Worm (Caenorhabditis elegans) whole organism, dauer: ENCODE measurements around the gene Y66D12A.3.

ENCODE experiments used
- unc-62 ChIP-seq: sonication (generic microtip); optimal IDR thresholded peaks from 2 replicates; lab custom pipeline; 2017; ENCODE audit warnings: missing biosample characterization, missing genetic modification reagents, missing genetic modification characterization

The Y66D12A.3 gene

DNA sequence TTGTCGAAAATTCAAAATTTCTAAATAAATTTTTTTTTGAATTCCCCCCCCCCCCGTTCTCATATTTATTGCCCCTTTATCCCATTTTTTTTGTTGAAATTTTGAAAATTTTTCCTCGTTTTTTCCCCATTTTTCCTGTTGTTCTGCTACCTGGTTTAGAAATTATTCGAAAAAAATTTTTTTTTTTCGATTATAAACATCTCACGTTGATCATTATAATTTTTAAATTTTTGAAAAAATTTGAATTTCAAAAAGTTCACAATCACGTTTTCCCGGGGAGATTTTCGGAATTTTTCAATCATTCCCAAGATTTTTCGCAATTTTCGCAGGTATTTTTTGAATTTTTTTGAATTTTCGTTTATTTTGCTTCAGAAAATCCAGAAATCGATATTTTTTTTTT is at the start of gene Y66D12A.3:
Y66D12A.3 (plus strand) TSS at position 301 of the 400 bp plus-strand sequence.
- TF ChIP-seq unc-62 (GFP tag; lab: Kevin White, UChicago) = no peak

DNA sequence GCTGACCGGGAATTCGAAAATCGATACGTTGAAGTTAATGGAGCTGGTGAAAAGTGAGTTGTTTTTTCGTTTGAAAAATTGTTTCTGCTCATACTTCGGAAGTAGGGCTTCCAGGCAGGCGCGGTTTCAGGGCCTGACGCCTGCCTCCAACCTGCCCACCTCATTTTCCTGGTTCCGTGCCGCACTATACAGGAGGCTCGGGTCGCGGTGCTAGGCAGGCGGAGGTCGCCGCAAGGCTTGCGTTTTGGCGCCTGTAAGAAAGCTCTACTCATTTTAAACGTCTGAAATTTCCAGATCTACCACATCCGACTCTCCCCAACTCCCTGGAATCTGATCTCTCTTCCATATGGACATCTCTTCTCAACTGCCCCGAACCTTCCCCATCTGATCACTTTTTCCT is 44.1 kb upstream of the Y66D12A.3 start:
- TF ChIP-seq unc-62 (GFP tag; lab: Kevin White, UChicago) = no peak

DNA sequence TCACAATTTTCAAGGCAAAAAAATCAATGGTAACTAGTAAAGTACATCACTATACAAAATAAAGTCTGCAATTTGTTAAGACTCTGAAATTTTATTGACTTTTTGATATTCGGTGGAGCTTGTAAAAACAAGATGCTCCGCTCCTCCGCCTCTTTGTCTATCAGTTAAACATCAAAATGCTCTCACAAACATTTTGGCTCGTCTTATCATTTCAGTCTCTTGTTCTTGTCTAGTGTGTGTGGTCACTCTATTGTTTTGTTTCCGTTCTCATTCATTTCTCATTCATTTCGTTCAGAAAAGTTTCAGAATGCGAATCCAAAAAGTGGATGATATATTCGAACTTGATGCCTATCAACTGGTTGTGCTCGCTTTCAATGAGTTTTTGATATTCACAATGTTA is 40.9 kb upstream of the Y66D12A.3 start, which contains the start of gene Y66D12A.13:
Y66D12A.13 (plus strand) TSS at position 301 of the 400 bp plus-strand sequence.
- no peak for TF ChIP-seq unc-62 (GFP tag; lab: Kevin White, UChicago)

DNA sequence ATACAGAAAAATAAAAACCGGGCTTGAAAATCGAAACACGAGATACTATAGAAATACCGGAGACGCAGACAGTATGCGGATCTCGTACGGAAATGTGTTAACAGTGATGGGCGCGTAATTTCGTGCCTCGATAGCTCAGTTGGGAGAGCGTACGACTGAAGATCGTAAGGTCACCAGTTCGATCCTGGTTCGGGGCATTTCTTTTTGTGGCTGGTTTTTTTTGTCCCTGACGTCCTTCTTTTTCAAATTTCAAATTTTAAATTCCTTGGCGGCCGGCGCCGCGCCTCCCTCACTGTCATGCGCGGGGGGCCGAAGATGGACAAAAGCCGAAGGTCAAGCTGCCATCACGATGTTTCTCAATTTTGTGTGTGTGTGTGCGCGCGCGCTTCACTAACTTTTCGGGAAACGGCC is 34.3 kb upstream of the Y66D12A.3 start:
- TF ChIP-seq unc-62 (GFP tag; lab: Kevin White, UChicago) = no peak

DNA sequence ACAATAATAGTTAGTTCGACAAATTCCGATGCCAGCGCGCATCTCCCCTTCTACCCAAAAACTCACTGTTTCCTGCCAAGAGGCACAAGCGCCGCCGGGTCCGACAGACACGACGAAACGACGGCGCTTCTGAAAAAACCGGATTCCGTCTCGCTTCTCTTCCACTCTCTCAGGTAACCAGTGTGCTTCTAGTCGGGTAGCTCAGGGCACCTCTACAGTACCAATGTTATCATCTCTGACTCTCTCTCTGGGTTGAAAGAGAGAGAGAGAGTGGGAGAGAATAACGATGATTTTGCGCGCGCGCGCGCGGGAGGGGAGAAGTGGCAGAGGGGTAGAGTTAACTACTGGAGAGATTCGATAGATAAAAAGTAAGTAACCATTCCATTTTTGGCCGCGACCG is 32.2 kb upstream of the Y66D12A.3 start:
- TF ChIP-seq unc-62 (GFP tag; lab: Kevin White, UChicago) = no peak

DNA sequence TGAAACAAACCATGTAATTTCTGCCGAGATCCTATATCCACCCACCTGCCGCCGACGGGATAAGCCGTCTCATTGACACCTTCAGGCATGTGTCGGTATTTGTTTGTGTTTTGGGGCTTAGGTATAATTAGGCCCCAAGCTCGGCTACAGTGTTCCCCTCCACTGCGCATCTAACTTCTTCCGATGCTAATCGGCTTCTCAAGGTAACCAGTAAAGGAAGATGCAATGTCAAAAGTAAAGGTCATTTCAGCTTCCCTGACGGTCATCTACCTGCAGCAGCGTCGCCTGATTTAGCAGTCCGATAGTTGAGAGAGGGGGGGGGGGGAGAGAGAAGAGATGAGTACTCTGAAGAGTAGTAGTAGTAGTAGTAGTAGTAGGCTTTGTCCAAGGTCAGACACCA is 30.8 kb upstream of the Y66D12A.3 start:
- no peak for TF ChIP-seq unc-62 (GFP tag; lab: Kevin White, UChicago)

DNA sequence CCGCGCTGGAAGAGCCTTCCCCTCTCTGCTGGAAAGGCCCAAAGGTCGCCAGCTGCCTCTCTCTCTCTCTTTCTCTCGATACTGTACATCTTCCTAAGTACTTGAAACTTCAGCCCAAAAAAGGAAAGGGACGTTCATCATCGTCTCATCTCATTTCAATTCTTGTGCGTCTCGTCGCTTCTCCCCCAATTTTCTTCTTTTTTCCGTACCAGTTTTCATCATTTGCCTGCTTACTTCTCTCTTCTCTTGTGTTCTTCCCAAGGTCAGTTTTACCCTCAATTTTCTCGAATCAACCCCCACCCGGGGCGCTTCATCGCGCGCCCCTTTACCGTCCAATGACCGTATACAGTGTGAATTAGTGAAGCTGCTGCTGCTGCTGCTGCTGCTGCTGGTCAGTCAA is 29.3 kb upstream of the Y66D12A.3 start:
- no peak for TF ChIP-seq unc-62 (GFP tag; lab: Kevin White, UChicago)

DNA sequence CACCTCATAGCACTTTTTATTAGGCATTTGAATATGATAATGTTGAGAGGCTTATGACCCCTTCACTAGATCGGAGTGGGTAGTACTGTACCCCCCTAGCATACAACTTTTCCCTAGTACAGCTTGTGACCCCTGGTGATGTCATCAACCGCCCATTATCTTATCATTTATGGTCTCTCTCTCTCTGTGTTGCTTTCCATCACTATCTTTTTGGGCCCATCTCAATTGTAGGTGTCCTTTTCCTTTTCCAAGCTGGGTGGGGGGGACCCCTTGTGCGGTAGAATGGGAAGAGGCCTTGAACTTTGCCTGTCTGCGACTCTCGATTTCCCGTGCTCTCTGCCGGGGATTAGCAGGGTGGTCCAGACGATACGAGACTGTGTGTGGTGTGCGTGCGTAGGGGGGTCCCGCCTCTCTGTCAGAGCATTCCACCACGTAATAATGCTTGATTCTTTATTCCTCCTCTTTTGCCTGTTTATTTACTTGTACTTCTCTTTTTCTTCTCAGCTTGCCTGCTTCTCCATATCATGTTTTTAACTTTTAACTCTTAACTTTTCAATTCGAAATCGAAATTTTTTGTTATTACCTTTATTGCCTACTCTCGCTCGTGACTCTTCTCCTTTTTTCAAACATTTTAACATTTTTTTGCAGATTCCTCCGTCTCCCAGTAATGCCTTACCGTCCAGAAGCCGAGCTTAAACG is 28.4 kb upstream of the Y66D12A.3 start, which contains the start of gene ztf-29:
ztf-29 (plus strand) TSS at position 649 of the 699 bp plus-strand sequence.
- no peak for TF ChIP-seq unc-62 (GFP tag; lab: Kevin White, UChicago)

DNA sequence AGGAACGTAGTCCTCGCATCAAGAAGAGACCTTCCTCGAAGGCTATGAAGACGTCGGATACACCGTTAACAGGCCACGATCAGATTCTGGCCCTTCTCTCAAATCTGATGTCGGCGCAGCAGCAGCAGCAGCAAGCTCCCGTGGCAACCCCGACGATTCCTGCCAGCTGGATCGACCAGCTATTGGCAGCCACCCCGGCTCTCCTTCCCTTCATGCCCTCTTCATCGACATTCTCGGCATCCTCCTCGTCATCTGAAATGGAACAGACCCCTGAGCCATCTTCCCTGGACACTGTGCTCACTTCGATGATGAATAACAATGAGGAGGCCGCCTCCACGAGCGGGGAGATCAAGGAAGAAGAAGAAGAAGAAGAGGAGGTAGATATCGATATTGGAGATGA is 27.4 kb upstream of the Y66D12A.3 start:
- TF ChIP-seq unc-62 (GFP tag; lab: Kevin White, UChicago) = no peak

DNA sequence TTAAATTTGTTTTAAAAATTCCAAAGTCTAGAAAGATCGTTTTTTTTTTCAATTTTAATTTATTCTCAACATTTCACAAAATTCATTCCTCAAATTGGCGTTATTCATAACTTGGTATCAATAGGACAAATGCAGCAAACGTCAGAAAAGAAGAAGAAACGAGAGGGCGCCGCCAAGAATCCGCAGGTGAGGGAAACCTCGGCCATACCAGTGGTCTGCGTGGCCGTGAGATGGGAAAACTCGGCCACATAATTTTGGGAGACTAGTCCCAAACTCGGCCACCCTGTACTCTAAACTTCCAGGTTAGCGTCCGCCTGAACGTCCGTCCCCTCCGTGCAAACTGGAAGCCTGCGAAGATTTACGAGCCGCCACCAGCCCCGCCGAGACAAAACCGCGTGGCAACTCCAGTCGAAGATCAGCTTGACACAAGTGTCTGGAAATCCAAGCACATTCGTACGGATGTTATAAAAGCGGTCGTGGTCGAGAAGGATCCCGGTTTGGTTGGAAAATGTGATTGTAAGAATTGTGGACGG is 25.5 kb upstream of the Y66D12A.3 start, which contains the start of gene Y66D12A.11:
Y66D12A.11 (plus strand) TSS at position 51 of the 533 bp plus-strand sequence.
- no peak for TF ChIP-seq unc-62 (GFP tag; lab: Kevin White, UChicago)

DNA sequence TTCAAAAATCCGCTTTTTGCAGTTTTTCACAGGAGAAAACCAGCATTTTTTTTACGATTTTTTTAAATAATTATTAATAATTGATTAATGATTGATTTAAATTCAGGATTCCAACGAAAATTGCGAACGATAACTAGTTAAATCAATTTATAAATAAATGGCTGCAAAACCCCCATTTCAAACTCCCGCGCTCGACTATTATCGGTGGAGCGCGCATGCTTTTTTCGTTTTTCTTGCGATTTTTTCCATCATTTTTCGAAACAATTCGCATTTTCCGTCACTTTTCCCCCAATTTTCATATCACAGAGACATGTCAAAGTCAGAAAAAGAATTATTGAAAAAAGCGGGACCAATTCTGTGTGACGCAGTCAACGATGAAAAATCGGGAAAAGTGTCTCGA is 23.4 kb upstream of the Y66D12A.3 start, which contains the start of gene Y66D12A.10:
Y66D12A.10 (plus strand) TSS at position 273 of the 400 bp plus-strand sequence.
- no peak for TF ChIP-seq unc-62 (GFP tag; lab: Kevin White, UChicago)

DNA sequence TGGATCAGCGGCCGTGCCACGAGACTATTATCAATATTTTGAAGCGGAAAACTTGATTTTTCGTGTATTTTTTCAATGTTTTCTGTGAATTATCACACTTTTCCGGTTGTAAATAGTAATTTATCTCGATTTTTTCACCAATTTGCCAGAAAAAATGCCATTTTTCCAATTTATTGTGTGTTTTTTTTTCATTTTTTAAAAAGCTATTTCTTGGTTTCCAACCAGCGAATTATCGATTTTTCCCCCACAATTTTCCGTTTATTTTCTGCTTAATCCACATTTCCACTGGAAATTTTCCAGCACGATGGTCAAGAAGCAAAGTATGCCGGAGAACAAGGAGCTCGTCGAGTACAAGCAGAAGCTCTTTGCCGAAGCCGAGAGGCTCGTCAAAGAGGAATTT is 21.2 kb upstream of the Y66D12A.3 start, which contains the start of gene psme-3:
psme-3 (plus strand) TSS at position 301 of the 400 bp plus-strand sequence.
- no peak for TF ChIP-seq unc-62 (GFP tag; lab: Kevin White, UChicago)

DNA sequence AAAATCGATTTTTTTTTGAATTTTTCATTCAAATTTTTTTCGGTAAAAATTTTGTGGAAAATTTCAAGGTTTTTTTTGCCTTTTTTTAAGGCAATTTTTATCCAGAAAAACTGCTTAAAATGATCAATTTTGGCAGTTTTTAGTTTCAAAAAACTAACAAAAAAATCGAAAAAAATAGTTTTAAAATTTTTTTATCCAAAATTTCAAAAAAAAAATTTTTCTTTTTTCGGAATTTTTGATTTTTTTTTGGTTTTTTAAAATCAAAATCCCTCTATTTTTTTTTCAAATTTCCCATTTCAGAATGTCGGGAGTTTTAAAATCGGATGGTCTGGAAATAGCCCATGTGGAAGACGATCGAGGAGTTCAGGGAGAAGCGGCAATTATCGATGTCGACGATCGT is 15.1 kb upstream of the Y66D12A.3 start, which contains the start of gene Y66D12A.8:
Y66D12A.8 (plus strand) TSS at position 301 of the 400 bp plus-strand sequence.
- TF ChIP-seq unc-62 (GFP tag; lab: Kevin White, UChicago) = no peak

DNA sequence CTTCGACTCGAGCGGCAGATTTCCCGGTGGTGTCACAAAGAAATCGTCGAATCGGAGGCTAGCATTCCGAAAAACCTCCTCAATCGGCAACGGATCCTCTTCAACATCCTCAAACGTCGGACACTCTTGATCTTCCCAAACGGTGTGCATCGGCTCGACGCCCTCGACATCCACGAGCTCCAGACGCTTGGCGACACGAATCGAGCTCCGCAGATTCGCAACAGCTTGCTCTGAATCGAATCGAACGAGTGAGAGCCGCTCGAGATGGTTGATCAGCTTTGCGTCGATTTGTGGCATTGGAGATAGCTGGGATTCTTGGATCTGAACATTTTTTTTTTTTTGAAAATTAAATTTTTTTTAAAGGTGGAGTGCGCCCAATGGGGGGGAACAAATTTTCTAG is 9.6 kb upstream of the Y66D12A.3 start:
- TF ChIP-seq unc-62 (GFP tag; lab: Kevin White, UChicago) = no peak

DNA sequence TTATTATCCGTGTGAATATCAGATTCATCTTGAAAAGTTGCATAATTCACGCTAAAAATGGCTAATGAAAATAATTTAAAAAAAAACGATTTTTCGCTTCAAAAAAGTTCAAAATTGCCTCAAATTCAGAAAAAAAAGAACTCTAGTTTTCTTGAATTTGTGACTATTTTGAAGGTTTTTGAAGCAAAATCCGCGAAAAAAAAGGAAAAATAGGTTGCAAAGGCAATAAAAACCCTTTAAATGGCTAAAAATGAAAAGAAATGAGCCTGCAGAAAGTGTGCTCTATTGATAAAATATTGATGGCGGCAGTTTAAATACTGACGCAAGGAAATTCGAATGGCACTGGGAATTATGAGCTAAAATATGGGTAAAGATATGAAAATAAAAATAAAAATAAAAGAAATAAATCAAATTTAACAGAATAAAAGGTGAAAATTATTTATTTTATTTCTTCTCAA is 8.6 kb upstream of the Y66D12A.3 start, which contains the start of gene Y66D12A.7:
Y66D12A.7 (minus strand) TSS at position 51 of the 458 bp plus-strand sequence.
- TF ChIP-seq unc-62 (GFP tag; lab: Kevin White, UChicago) = no peak

DNA sequence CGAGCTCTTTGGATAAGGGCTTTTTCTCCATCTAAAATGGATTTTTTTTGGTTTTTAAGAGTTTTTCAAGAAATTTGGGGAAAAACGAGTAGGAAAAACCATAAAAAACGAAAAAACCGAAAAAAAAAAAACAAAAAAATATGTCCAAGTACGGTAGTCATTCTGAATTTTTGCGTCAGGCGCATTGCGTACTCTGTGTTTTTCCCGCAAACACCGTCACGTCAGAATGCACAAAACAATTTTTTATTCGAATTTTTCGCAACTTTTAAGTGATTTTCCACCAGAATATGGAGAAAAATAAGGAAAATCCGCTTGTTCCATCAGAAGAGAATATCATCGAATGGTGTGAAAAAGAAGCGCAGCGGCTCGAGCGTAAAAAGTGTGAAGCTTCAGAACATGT is 7.6 kb upstream of the Y66D12A.3 start, which contains the start of the genes Y66D12A.6 and ceh-92:
Y66D12A.6 (minus strand) TSS at position 31 of the 400 bp plus-strand sequence.
ceh-92 (plus strand) TSS at position 229 of the 400 bp plus-strand sequence.
- TF ChIP-seq unc-62 (GFP tag; lab: Kevin White, UChicago) = no peak
